Fruit fly (Drosophila melanogaster) whole organism, embryonic: ENCODE data around the gene CG34409.

Experiments
- ATbp ChIP-seq: fragments of 200-800 bp; sonication (Bioruptor generic); optimal IDR thresholded peaks from 2 replicates; lab custom pipeline; 2017; ENCODE audit warnings: missing biosample characterization, mild to moderate bottlenecking, missing genetic modification characterization, missing genetic modification reagents
- Aef1 ChIP-seq: fragments of 200-800 bp; sonication (Bioruptor generic); IDR thresholded peaks from 3 replicates; pipeline ENCODE4 v1.3.6; 2022; ENCODE audit warnings: missing biosample characterization, missing genetic modification characterization
- B-H1 ChIP-seq: fragments of 200-800 bp; sonication (Bioruptor generic); IDR thresholded peaks from 3 replicates; pipeline ENCODE4 v1.3.6; 2022; ENCODE audit warnings: missing biosample characterization, missing genetic modification characterization
- CG1233 ChIP-seq: fragments of 200-800 bp; sonication (Bioruptor generic); optimal IDR thresholded peaks from 4 replicates; lab custom pipeline; 2018; ENCODE audit warnings: missing biosample characterization, mild to moderate bottlenecking, missing genetic modification characterization
- CG12769 ChIP-seq: fragments of 200-800 bp; sonication (Bioruptor generic); optimal IDR thresholded peaks from 2 replicates; lab custom pipeline; 2019; ENCODE audit warnings: missing biosample characterization, mild to moderate bottlenecking, missing genetic modification characterization, moderate library complexity
- CG14441 ChIP-seq: fragments of 200-800 bp; sonication (Bioruptor generic); IDR thresholded peaks from 2 replicates; pipeline ENCODE4 v1.3.6; 2022; ENCODE audit warnings: missing biosample characterization, missing genetic modification characterization
- CG15073 ChIP-seq: fragments of 200-800 bp; sonication (Bioruptor generic); optimal IDR thresholded peaks from 2 replicates; lab custom pipeline; 2016; ENCODE audit warnings: missing biosample characterization, missing genetic modification characterization
- CG17328 ChIP-seq: fragments of 200-800 bp; sonication (Bioruptor generic); IDR thresholded peaks from 2 replicates; pipeline ENCODE4 v1.3.6; 2022; ENCODE audit warnings: missing biosample characterization, missing genetic modification characterization
- CG1832 ChIP-seq: fragments of 200-800 bp; sonication (Bioruptor generic); optimal IDR thresholded peaks from 2 replicates; lab custom pipeline; 2017; ENCODE audit warnings: missing biosample characterization, mild to moderate bottlenecking, missing genetic modification characterization, inconsistent platforms
- CG18599 ChIP-seq: fragments of 200-800 bp; sonication (Bioruptor generic); optimal IDR thresholded peaks from 3 replicates; lab custom pipeline; 2017; ENCODE audit warnings: missing biosample characterization, missing genetic modification characterization, mild to moderate bottlenecking, moderate library complexity, missing genetic modification reagents
- CG2202 ChIP-seq: fragments of 200-800 bp; sonication (Bioruptor generic); optimal IDR thresholded peaks from 2 replicates; lab custom pipeline; 2018; ENCODE audit warnings: missing biosample characterization, mild to moderate bottlenecking, missing genetic modification characterization
- CG31224 ChIP-seq: fragments of 200-800 bp; sonication (Bioruptor generic); IDR thresholded peaks from 2 replicates; pipeline ENCODE4 v1.3.6; 2022; ENCODE audit warnings: missing biosample characterization, missing genetic modification characterization
- CG32767 ChIP-seq: fragments of 200-800 bp; sonication (Bioruptor generic); IDR thresholded peaks from 2 replicates; pipeline ENCODE4 v1.3.6; 2022; ENCODE audit warnings: missing biosample characterization, missing genetic modification characterization
- CG3407 ChIP-seq: fragments of 200-800 bp; sonication (Bioruptor generic); optimal IDR thresholded peaks from 2 replicates; lab custom pipeline; 2018; ENCODE audit warnings: missing biosample characterization, mild to moderate bottlenecking, missing genetic modification characterization
- CG34376 ChIP-seq: fragments of 200-800 bp; sonication (Bioruptor generic); optimal IDR thresholded peaks from 2 replicates; lab custom pipeline; 2018; ENCODE audit warnings: missing biosample characterization, mild to moderate bottlenecking, missing genetic modification characterization
- CG3847 ChIP-seq: fragments of 200-800 bp; sonication (Bioruptor generic); IDR thresholded peaks from 2 replicates; pipeline ENCODE4 v1.3.6; 2022; ENCODE audit warnings: missing biosample characterization, missing genetic modification characterization
- CG7928 ChIP-seq: fragments of 200-800 bp; sonication (Bioruptor generic); optimal IDR thresholded peaks from 2 replicates; lab custom pipeline; 2017; ENCODE audit warnings: missing biosample characterization, mild to moderate bottlenecking, missing genetic modification characterization
- CHES-1-like ChIP-seq: fragments of 200-800 bp; sonication (Bioruptor generic); optimal IDR thresholded peaks from 2 replicates; lab custom pipeline; 2016; ENCODE audit warnings: missing biosample characterization, missing genetic modification characterization
- D19B ChIP-seq: fragments of 200-800 bp; sonication (Bioruptor generic); optimal IDR thresholded peaks from 2 replicates; lab custom pipeline; 2017; ENCODE audit warnings: missing biosample characterization, mild to moderate bottlenecking, missing genetic modification characterization
- Deaf1 ChIP-seq: fragments of 200-800 bp; optimal IDR thresholded peaks from 3 replicates; lab custom pipeline; 2019; ENCODE audit warnings: missing biosample characterization, mild to moderate bottlenecking, missing genetic modification characterization, moderate library complexity
- Dek ChIP-seq: fragments of 200-800 bp; sonication (Bioruptor generic); optimal IDR thresholded peaks from 3 replicates; lab custom pipeline; 2019; ENCODE audit warnings: missing biosample characterization, mild to moderate bottlenecking, missing genetic modification characterization, moderate library complexity
- Dp ChIP-seq: fragments of 200-800 bp; sonication (Bioruptor generic); optimal IDR thresholded peaks from 2 replicates; lab custom pipeline; 2018; ENCODE audit warnings: missing biosample characterization, mild to moderate bottlenecking, missing genetic modification characterization, moderate library complexity
- Ets97D ChIP-seq: fragments of 200-800 bp; sonication (Bioruptor generic); optimal IDR thresholded peaks from 3 replicates; lab custom pipeline; 2016; ENCODE audit warnings: missing biosample characterization, missing genetic modification characterization
- Fer3 ChIP-seq: fragments of 200-800 bp; sonication (Bioruptor generic); optimal IDR thresholded peaks from 2 replicates; lab custom pipeline; 2018; ENCODE audit warnings: missing biosample characterization, mild to moderate bottlenecking, missing genetic modification characterization, moderate library complexity
- HLH54F ChIP-seq: fragments of 200-800 bp; sonication (Bioruptor generic); optimal IDR thresholded peaks from 3 replicates; lab custom pipeline; 2016; ENCODE audit warnings: missing biosample characterization, missing genetic modification characterization
- HmgZ ChIP-seq: fragments of 200-800 bp; sonication (Bioruptor generic); optimal IDR thresholded peaks from 2 replicates; lab custom pipeline; 2018; ENCODE audit warnings: missing biosample characterization, mild to moderate bottlenecking, missing genetic modification characterization
- Hmx ChIP-seq: fragments of 200-800 bp; sonication (Bioruptor generic); optimal IDR thresholded peaks from 2 replicates; lab custom pipeline; 2016; ENCODE audit warnings: missing biosample characterization, missing genetic modification characterization
- Hr39 ChIP-seq: fragments of >200 bp; optimal IDR thresholded peaks from 2 replicates; lab custom pipeline; 2017
- Lhr ChIP-seq: fragments of 200-800 bp; sonication (Bioruptor generic); optimal IDR thresholded peaks from 3 replicates; lab custom pipeline; 2017; ENCODE audit warnings: mild to moderate bottlenecking, missing biosample characterization, missing genetic modification reagents, missing genetic modification characterization
- Lim3 ChIP-seq: fragments of 200-800 bp; sonication (Bioruptor generic); IDR thresholded peaks from 2 replicates; pipeline ENCODE4 v1.3.6; 2022; ENCODE audit warnings: missing biosample characterization, missing genetic modification characterization
- Pdp1 ChIP-seq, 2 experiments: fragments of 200-800 bp; sonication (Bioruptor generic); optimal IDR thresholded peaks; 3 replicates each; lab custom pipeline; 2016; ENCODE audit warnings: missing biosample characterization in 2 of 2, missing genetic modification characterization in 2 of 2, mild to moderate bottlenecking in 1 of 2, moderate library complexity in 1 of 2
- Poxn ChIP-seq: fragments of 200-800 bp; sonication (Bioruptor generic); IDR thresholded peaks from 2 replicates; pipeline ENCODE4 v1.3.6; 2022; ENCODE audit warnings: missing biosample characterization, missing genetic modification characterization
- Vsx1 ChIP-seq: fragments of 200-800 bp; sonication (Bioruptor generic); optimal IDR thresholded peaks from 2 replicates; lab custom pipeline; 2017; ENCODE audit warnings: missing biosample characterization, mild to moderate bottlenecking, missing genetic modification characterization, missing genetic modification reagents
- ab ChIP-seq: fragments of 200-800 bp; sonication (Bioruptor generic); optimal IDR thresholded peaks from 2 replicates; lab custom pipeline; 2016; ENCODE audit warnings: missing biosample characterization, missing genetic modification characterization
- bcd ChIP-seq: fragments of 200-800 bp; sonication (Bioruptor generic); optimal IDR thresholded peaks from 2 replicates; lab custom pipeline; 2017; ENCODE audit warnings: missing biosample characterization, mild to moderate bottlenecking, missing genetic modification characterization
- cad ChIP-seq: fragments of >200 bp; optimal IDR thresholded peaks from 2 replicates; lab custom pipeline; 2017; ENCODE audit warnings: missing biosample characterization, missing genetic modification characterization
- chinmo ChIP-seq: fragments of 200-800 bp; sonication (Bioruptor generic); IDR thresholded peaks from 4 replicates; pipeline ENCODE4 v1.3.6; 2022; ENCODE audit warnings: missing biosample characterization, missing genetic modification characterization; ENCODE audit not compliant: partially characterized antibody
- crp ChIP-seq, 2 experiments: fragments of 200-800 bp; sonication (Bioruptor generic); optimal IDR thresholded peaks; 2 replicates in 1 of 2; 3 replicates in 1 of 2; lab custom pipeline; 2017; ENCODE audit warnings: missing biosample characterization in 2 of 2, missing genetic modification characterization in 2 of 2, mild to moderate bottlenecking in 1 of 2, moderate library complexity in 1 of 2
- cwo ChIP-seq: fragments of 200-800 bp; sonication (Bioruptor generic); optimal IDR thresholded peaks from 3 replicates; lab custom pipeline; 2017; ENCODE audit warnings: missing biosample characterization, missing genetic modification characterization, mild to moderate bottlenecking, moderate library complexity, missing genetic modification reagents
- exex ChIP-seq: fragments of 200-800 bp; sonication (Bioruptor generic); optimal IDR thresholded peaks from 4 replicates; lab custom pipeline; 2018; ENCODE audit warnings: missing biosample characterization, mild to moderate bottlenecking, missing genetic modification characterization, moderate library complexity
- ftz-f1 ChIP-seq: fragments of 200-800 bp; sonication (Bioruptor generic); optimal IDR thresholded peaks from 2 replicates; lab custom pipeline; 2016; ENCODE audit warnings: missing biosample characterization, missing genetic modification characterization
- grn ChIP-seq: fragments of 200-800 bp; sonication (Bioruptor generic); optimal IDR thresholded peaks from 3 replicates; lab custom pipeline; 2017; ENCODE audit warnings: missing biosample characterization, missing genetic modification characterization
- lab ChIP-seq: fragments of 200-800 bp; sonication (Bioruptor generic); optimal IDR thresholded peaks from 3 replicates; lab custom pipeline; 2017; ENCODE audit warnings: missing biosample characterization, missing genetic modification characterization, mild to moderate bottlenecking, moderate library complexity, missing genetic modification reagents
- mirr ChIP-seq: fragments of 200-800 bp; sonication (Bioruptor generic); optimal IDR thresholded peaks from 3 replicates; lab custom pipeline; 2018; ENCODE audit warnings: missing biosample characterization, mild to moderate bottlenecking, missing genetic modification characterization
- nau ChIP-seq: fragments of 200-800 bp; sonication (Bioruptor generic); optimal IDR thresholded peaks from 3 replicates; lab custom pipeline; 2017; ENCODE audit warnings: missing biosample characterization, mild to moderate bottlenecking, missing genetic modification characterization, missing genetic modification reagents
- ranshi ChIP-seq: fragments of 200-800 bp; sonication (Bioruptor generic); IDR thresholded peaks from 2 replicates; pipeline ENCODE4 v1.3.6; 2022; ENCODE audit warnings: missing biosample characterization, missing genetic modification characterization
- so ChIP-seq: fragments of 200-800 bp; sonication (Bioruptor generic); IDR thresholded peaks from 3 replicates; pipeline ENCODE4 v1.3.6; 2022; ENCODE audit warnings: missing biosample characterization, missing genetic modification characterization
- sug ChIP-seq: fragments of 200-800 bp; optimal IDR thresholded peaks from 2 replicates; lab custom pipeline; 2019; ENCODE audit warnings: missing biosample characterization, mild to moderate bottlenecking, missing genetic modification characterization, moderate library complexity
- vfl ChIP-seq: fragments of 200-800 bp; sonication (Bioruptor generic); optimal IDR thresholded peaks from 2 replicates; lab custom pipeline; 2016; ENCODE audit warnings: missing biosample characterization, missing genetic modification characterization

CG34409 gene

DNA sequence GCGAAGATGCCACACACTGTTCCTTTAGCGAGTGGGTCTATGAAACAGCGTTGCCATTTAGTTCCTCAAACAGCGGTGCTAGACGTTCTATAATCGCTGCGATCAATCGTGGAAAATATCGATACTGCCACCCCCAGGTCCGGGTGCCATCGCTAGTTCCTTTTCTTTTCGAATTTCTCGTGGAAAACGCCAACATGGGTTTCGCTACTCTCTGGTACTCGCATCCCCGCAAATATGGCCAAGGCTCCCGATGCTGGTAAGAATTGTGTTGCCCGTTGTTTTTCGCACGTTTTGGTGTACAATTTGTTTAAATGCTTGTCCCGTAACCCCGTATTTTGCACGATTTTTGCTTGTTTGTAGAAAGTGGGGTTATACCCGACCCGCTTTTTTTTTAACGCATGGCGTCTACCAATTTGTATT, 31.8 kb upstream of the CG34409 start, which contains the start of gene RpS29 (continued):
- TF ChIP-seq bcd (GFP tag; lab: Kevin White, UChicago), result peak; percentile 85
- TF ChIP-seq crp (GFP tag; optimal IDR thresholded peaks at IDR 0.05; lab: Kevin White, UChicago), result peak in 1 of 2 experiments; percentile 50
- peak; percentile 48; the same call in 1 of the 3 replicates for TF ChIP-seq B-H1 (GFP tag; lab: Robert Waterston, UW)
- peak; percentile 99 for TF ChIP-seq Dp (GFP tag; lab: Kevin White, UChicago)
- peak; percentile 47 for TF ChIP-seq CG2202 (tag; lab: Kevin White, UChicago)
- TF ChIP-seq Hr39 (lab: Kevin White, UChicago), result no peak
- TF ChIP-seq ranshi (GFP tag; lab: Robert Waterston, UW), result peak; percentile 68
- peak; percentile 60; the same call in 1 of the 2 replicates for TF ChIP-seq Poxn
- TF ChIP-seq Hmx (GFP tag; lab: Kevin White, UChicago), result no peak
- TF ChIP-seq CG14441 (GFP tag; lab: Robert Waterston, UW), result peak; percentile 77
- peak; percentile 98 for TF ChIP-seq Ets97D (GFP tag; lab: Kevin White, UChicago)
- peak; percentile 71 for TF ChIP-seq Fer3
- TF ChIP-seq CG3847, result peak; percentile 97
- TF ChIP-seq ATbp, result peak; percentile 10
- peak; percentile 79 for TF ChIP-seq vfl (GFP tag; lab: Kevin White, UChicago)
- TF ChIP-seq CG32767, result peak; percentile 57; the same call in 1 of the 2 replicates
- TF ChIP-seq cad (GFP tag; lab: Kevin White, UChicago), result no peak
- TF ChIP-seq CG3407, result peak; percentile 48
- TF ChIP-seq CG1233 (GFP tag; lab: Kevin White, UChicago), result peak; percentile 60

DNA sequence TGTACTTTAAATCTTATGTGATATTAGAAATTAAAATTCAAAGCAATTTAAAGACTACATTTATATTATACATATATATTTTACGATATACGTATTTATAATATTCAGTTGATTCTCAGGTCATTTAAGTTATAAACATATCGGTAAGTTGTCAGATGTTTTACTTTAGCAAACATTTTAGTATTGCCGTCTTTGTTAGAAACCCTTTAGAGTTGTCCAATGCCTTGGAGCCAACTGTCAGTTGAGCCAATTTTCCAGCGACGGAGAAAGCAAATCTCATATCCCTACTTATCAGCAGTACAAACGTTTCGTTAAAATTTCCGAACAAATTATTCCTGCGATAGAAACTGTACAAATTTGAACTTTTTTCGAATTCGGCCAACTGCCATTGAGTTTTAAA, 28.7 kb upstream of the CG34409 start, which contains the start of gene topi:
Gene topi (plus strand): TSS at position 301 of the 400 bp plus-strand sequence.
- TF ChIP-seq CG17328 (GFP tag; lab: Robert Waterston, UW) (no peak), cwo (no peak), CG1832 (GFP tag; lab: Kevin White, UChicago) (no peak), Lim3 (GFP tag; lab: Robert Waterston, UW) (no peak), Dek (tag; lab: Kevin White, UChicago) (no peak), D19B (no peak), CG15073 (no peak), CG7928 (GFP tag; lab: Kevin White, UChicago) (no peak)

DNA sequence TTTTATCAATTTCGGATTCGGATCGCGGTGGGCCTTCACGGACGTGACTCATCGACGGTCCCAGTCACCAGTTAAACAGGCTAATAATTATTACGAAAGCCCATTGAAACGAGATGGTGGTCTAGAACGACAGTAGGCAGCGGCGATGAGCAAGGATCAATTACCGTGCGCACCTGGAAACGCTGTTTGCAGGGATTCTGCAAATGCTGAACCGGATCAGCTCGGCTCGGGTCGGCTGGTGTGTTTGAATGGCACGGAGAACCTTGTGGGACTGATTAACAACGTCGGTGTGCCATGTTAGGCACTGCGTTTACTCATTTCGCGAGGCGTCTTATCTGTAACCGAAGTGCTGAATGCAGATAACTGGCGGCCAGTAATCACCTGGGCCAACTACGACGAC, 28.0 kb upstream of the CG34409 start, which contains the start of gene Whamy:
Gene Whamy (minus strand): TSS at position 273 of the 400 bp plus-strand sequence.
- TF ChIP-seq grn (GFP tag; lab: Kevin White, UChicago) (peak; percentile 62), sug (peak; percentile 75), HmgZ (tag; lab: Kevin White, UChicago) (peak; percentile 21), Pdp1 (GFP tag; optimal IDR thresholded peaks at IDR 0.05; lab: Kevin White, UChicago) (peak in 1 of 2 experiments; percentile 9), bcd (GFP tag; lab: Kevin White, UChicago) (no peak), CG18599 (GFP tag; lab: Kevin White, UChicago) (peak; percentile 36), nau (GFP tag; lab: Kevin White, UChicago) (no peak), CG31224 (GFP tag; lab: Robert Waterston, UW) (no peak), CG12769 (tag; lab: Kevin White, UChicago) (peak; percentile 11), CHES-1-like (GFP tag; lab: Kevin White, UChicago) (no peak), mirr (GFP tag; lab: Kevin White, UChicago) (peak; percentile 77), exex (peak; percentile 74), HLH54F (no peak), Vsx1 (GFP tag; lab: Kevin White, UChicago) (peak; percentile 25), ab (GFP tag; lab: Kevin White, UChicago) (no peak), so (GFP tag; lab: Robert Waterston, UW) (no peak), Aef1 (GFP tag; lab: Robert Waterston, UW) (no peak), Deaf1 (peak; percentile 82), lab (peak; percentile 66), CG34376 (GFP tag; lab: Kevin White, UChicago) (peak; percentile 76), Lhr (GFP tag; lab: Kevin White, UChicago) (no peak), chinmo (GFP tag; lab: Robert Waterston, UW) (0 out of 4 replicates have a peak, but pooled peaks have one; percentile 33), ftz-f1 (GFP tag; lab: Kevin White, UChicago) (peak; percentile 49)
